Worm (Caenorhabditis elegans) whole organism, late embryonic: Measurements from ENCODE around the gene amt-3.

ENCODE experiments used
- C38D4.7 ChIP-seq: fragments of 200-800 bp; sonication (Bioruptor generic); optimal IDR thresholded peaks from 2 replicates; lab custom pipeline; 2018; ENCODE audit warnings: mild to moderate bottlenecking, missing genetic modification characterization, moderate library complexity, missing compliant biosample characterization
- F13H6.1 ChIP-seq: sonication (generic microtip); optimal IDR thresholded peaks from 2 replicates; lab custom pipeline; 2016; ENCODE audit warnings: missing genetic modification characterization, missing compliant biosample characterization
- K09A11.1 ChIP-seq: sonication (generic microtip); optimal IDR thresholded peaks from 2 replicates; lab custom pipeline; 2017; ENCODE audit warnings: antibody characterized with exemption, mild to moderate bottlenecking, missing genetic modification characterization, missing compliant biosample characterization; ENCODE audit not compliant: insufficient read depth
- Y22D7AL.16 ChIP-seq: sonication (generic microtip); optimal IDR thresholded peaks from 2 replicates; lab custom pipeline; 2016; ENCODE audit warnings: missing genetic modification characterization, missing compliant biosample characterization
- ceh-14 ChIP-seq: sonication (generic microtip); optimal IDR thresholded peaks from 2 replicates; lab custom pipeline; 2016; ENCODE audit warnings: missing genotype, missing genetic modification characterization, missing compliant biosample characterization
- ceh-19 ChIP-seq: fragments of 200-800 bp; sonication (Bioruptor generic); optimal IDR thresholded peaks from 2 replicates; lab custom pipeline; 2018; ENCODE audit warnings: mild to moderate bottlenecking, missing genetic modification characterization, missing compliant biosample characterization
- ceh-22 ChIP-seq: sonication (generic microtip); optimal IDR thresholded peaks from 2 replicates; lab custom pipeline; 2017; ENCODE audit warnings: missing biosample characterization, missing genetic modification characterization
- ceh-30 ChIP-seq: fragments of 150-350 bp; optimal IDR thresholded peaks from 2 replicates; lab custom pipeline; 2014; ENCODE audit warnings: missing biosample characterization, missing genetic modification characterization
- ceh-45 ChIP-seq: fragments of 200-800 bp; sonication (Bioruptor generic); IDR thresholded peaks from 2 replicates; pipeline ENCODE4 v1.3.6; 2022; ENCODE audit warnings: missing genetic modification reagents, missing genetic modification characterization, missing compliant biosample characterization
- ceh-48 ChIP-seq: sonication (generic microtip); optimal IDR thresholded peaks from 2 replicates; lab custom pipeline; 2016; ENCODE audit warnings: missing genetic modification characterization, inconsistent platforms, missing compliant biosample characterization
- ceh-6 ChIP-seq: fragments of 200-800 bp; sonication (Bioruptor generic); optimal IDR thresholded peaks from 2 replicates; lab custom pipeline; 2018; ENCODE audit warnings: mild to moderate bottlenecking, missing genetic modification characterization, missing compliant biosample characterization
- che-1 ChIP-seq: sonication (generic microtip); optimal IDR thresholded peaks from 2 replicates; lab custom pipeline; 2016; ENCODE audit warnings: mild to moderate bottlenecking, missing genetic modification characterization, missing compliant biosample characterization
- dmd-4 ChIP-seq: sonication (generic microtip); optimal IDR thresholded peaks from 2 replicates; lab custom pipeline; 2016; ENCODE audit warnings: borderline replicate concordance, missing genetic modification characterization, missing compliant biosample characterization
- dve-1 ChIP-seq: sonication (generic microtip); optimal IDR thresholded peaks from 2 replicates; lab custom pipeline; 2017; ENCODE audit warnings: antibody characterized with exemption, mild to moderate bottlenecking, missing genetic modification characterization, missing compliant biosample characterization
- elt-2 ChIP-seq: sonication (generic microtip); optimal IDR thresholded peaks from 2 replicates; lab custom pipeline; 2016; ENCODE audit warnings: missing genetic modification reagents, missing genetic modification characterization, missing compliant biosample characterization
- elt-4 ChIP-seq: sonication (generic microtip); optimal IDR thresholded peaks from 2 replicates; lab custom pipeline; 2016; ENCODE audit warnings: missing genetic modification characterization, missing compliant biosample characterization
- ets-4 ChIP-seq: sonication (generic microtip); optimal IDR thresholded peaks from 2 replicates; lab custom pipeline; 2016; ENCODE audit warnings: missing genetic modification characterization, missing compliant biosample characterization
- eyg-1 ChIP-seq: sonication (generic microtip); optimal IDR thresholded peaks from 2 replicates; lab custom pipeline; 2016; ENCODE audit warnings: missing genotype, missing genetic modification characterization, missing compliant biosample characterization
- fax-1 ChIP-seq: sonication (generic microtip); optimal IDR thresholded peaks from 2 replicates; lab custom pipeline; 2016; ENCODE audit warnings: missing genotype, missing genetic modification characterization, missing compliant biosample characterization
- fkh-10 ChIP-seq: fragments of 150-350 bp; optimal IDR thresholded peaks from 2 replicates; lab custom pipeline; 2014; ENCODE audit warnings: missing biosample characterization, missing genetic modification reagents, missing genetic modification characterization
- fkh-6 ChIP-seq: sonication (generic microtip); optimal IDR thresholded peaks from 2 replicates; lab custom pipeline; 2016; ENCODE audit warnings: missing genetic modification characterization, missing compliant biosample characterization
- hlh-15 ChIP-seq: sonication (generic microtip); optimal IDR thresholded peaks from 2 replicates; lab custom pipeline; 2016; ENCODE audit warnings: missing genetic modification characterization, missing compliant biosample characterization
- hlh-30 ChIP-seq: sonication (generic microtip); optimal IDR thresholded peaks from 2 replicates; lab custom pipeline; 2017; ENCODE audit warnings: antibody characterized with exemption, missing genetic modification characterization, missing compliant biosample characterization; ENCODE audit not compliant: insufficient read depth
- hlh-6 ChIP-seq: sonication (generic microtip); optimal IDR thresholded peaks from 2 replicates; lab custom pipeline; 2016; ENCODE audit warnings: missing genotype, missing genetic modification characterization, missing compliant biosample characterization
- lim-6 ChIP-seq: sonication (generic microtip); optimal IDR thresholded peaks from 2 replicates; lab custom pipeline; 2016; ENCODE audit warnings: missing genetic modification characterization, missing compliant biosample characterization
- madf-2 ChIP-seq: sonication (generic microtip); optimal IDR thresholded peaks from 2 replicates; lab custom pipeline; 2017; ENCODE audit warnings: missing genetic modification characterization, missing compliant biosample characterization
- mec-3 ChIP-seq: sonication (generic microtip); optimal IDR thresholded peaks from 2 replicates; lab custom pipeline; 2016; ENCODE audit warnings: borderline replicate concordance, missing genetic modification characterization, missing compliant biosample characterization
- nhr-11 ChIP-seq: fragments of 150-350 bp; optimal IDR thresholded peaks from 2 replicates; lab custom pipeline; 2014; ENCODE audit warnings: missing biosample characterization, missing genetic modification characterization
- nhr-232 ChIP-seq: sonication (generic microtip); optimal IDR thresholded peaks from 2 replicates; lab custom pipeline; 2016; ENCODE audit warnings: missing genetic modification characterization, missing compliant biosample characterization
- npax-4 ChIP-seq: sonication (generic microtip); optimal IDR thresholded peaks from 2 replicates; lab custom pipeline; 2016; ENCODE audit warnings: missing genetic modification characterization, missing compliant biosample characterization
- pag-3 ChIP-seq: sonication (generic microtip); optimal IDR thresholded peaks from 2 replicates; lab custom pipeline; 2016; ENCODE audit warnings: missing compliant biosample characterization, missing genetic modification characterization, borderline replicate concordance
- pat-9 ChIP-seq: fragments of 200-800 bp; sonication (Bioruptor generic); optimal IDR thresholded peaks from 2 replicates; lab custom pipeline; 2018; ENCODE audit warnings: mild to moderate bottlenecking, missing genetic modification characterization, moderate library complexity, missing compliant biosample characterization
- pax-1 ChIP-seq: fragments of 150-350 bp; optimal IDR thresholded peaks from 2 replicates; lab custom pipeline; 2014; ENCODE audit warnings: missing biosample characterization, missing genetic modification characterization
- pha-4 ChIP-seq: fragments of 150-350 bp; optimal IDR thresholded peaks from 2 replicates; lab custom pipeline; 2018; ENCODE audit warnings: missing biosample characterization, missing genetic modification reagents, missing genetic modification characterization
- pros-1 ChIP-seq: fragments of 150-350 bp; optimal IDR thresholded peaks from 2 replicates; lab custom pipeline; 2014; ENCODE audit warnings: missing biosample characterization, missing genetic modification reagents, missing genetic modification characterization
- ref-2 ChIP-seq: sonication (generic microtip); optimal IDR thresholded peaks from 2 replicates; lab custom pipeline; 2016; ENCODE audit warnings: missing genetic modification characterization, missing compliant biosample characterization
- rnt-1 ChIP-seq: sonication (generic microtip); optimal IDR thresholded peaks from 2 replicates; lab custom pipeline; 2016; ENCODE audit warnings: missing genetic modification characterization, missing compliant biosample characterization
- sdc-2 ChIP-seq: sonication (generic microtip); optimal IDR thresholded peaks from 2 replicates; lab custom pipeline; 2016; ENCODE audit warnings: missing genotype, missing genetic modification characterization, missing compliant biosample characterization
- sox-2 ChIP-seq: fragments of 200-800 bp; sonication (Bioruptor generic); IDR thresholded peaks from 2 replicates; pipeline ENCODE4 v1.3.6; 2022; ENCODE audit warnings: missing genetic modification reagents, missing genetic modification characterization, missing compliant biosample characterization
- syd-9 ChIP-seq: sonication (generic microtip); optimal IDR thresholded peaks from 2 replicates; lab custom pipeline; 2016; ENCODE audit warnings: mild to moderate bottlenecking, missing genetic modification characterization, moderate library complexity, missing compliant biosample characterization
- tbx-7 ChIP-seq: sonication (generic microtip); optimal IDR thresholded peaks from 2 replicates; lab custom pipeline; 2016; ENCODE audit warnings: missing genotype, missing genetic modification characterization, missing compliant biosample characterization
- ttx-3 ChIP-seq: sonication (generic microtip); optimal IDR thresholded peaks from 2 replicates; lab custom pipeline; 2016; ENCODE audit warnings: missing genetic modification reagents, missing genetic modification characterization, missing compliant biosample characterization
- unc-55 ChIP-seq: sonication (generic microtip); optimal IDR thresholded peaks from 2 replicates; lab custom pipeline; 2017; ENCODE audit warnings: missing biosample characterization, missing genetic modification reagents, missing genetic modification characterization

amt-3 gene

DNA sequence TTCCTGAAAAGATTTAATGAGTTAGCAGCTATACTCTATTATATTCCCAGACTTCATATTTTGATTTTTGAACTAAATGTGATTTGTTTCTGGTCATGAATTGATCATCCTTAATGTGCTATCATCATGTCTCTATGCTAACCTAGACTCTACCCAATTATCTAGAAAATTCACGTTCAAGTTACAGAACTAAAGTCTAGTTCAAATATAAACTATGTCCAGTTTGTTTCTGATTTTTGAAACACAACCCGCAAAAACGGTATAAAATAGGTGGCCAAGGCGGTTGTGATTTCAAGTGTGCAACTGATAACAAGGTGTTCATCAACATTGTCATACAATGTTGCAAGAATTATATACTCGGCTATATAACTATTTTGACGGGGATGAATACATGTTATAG lies 21.8 kb upstream of the amt-3 start, which contains the start of gene F49E12.10:
Gene F49E12.10 (plus strand): TSS at position 301 of the 400 bp plus-strand sequence.
- no peak for TF ChIP-seq hlh-30 (tag; lab: Kevin White, UChicago)
- TF ChIP-seq madf-2 (tag; lab: Kevin White, UChicago): no peak
- no peak for TF ChIP-seq ceh-6
- no peak for TF ChIP-seq fax-1 (tag; lab: Kevin White, UChicago)
- no peak for TF ChIP-seq fkh-10
- TF ChIP-seq ceh-22: no peak
- no peak for TF ChIP-seq sdc-2 (tag; lab: Kevin White, UChicago)
- TF ChIP-seq ttx-3 (tag; lab: Kevin White, UChicago): no peak
- TF ChIP-seq Y22D7AL.16: no peak

DNA sequence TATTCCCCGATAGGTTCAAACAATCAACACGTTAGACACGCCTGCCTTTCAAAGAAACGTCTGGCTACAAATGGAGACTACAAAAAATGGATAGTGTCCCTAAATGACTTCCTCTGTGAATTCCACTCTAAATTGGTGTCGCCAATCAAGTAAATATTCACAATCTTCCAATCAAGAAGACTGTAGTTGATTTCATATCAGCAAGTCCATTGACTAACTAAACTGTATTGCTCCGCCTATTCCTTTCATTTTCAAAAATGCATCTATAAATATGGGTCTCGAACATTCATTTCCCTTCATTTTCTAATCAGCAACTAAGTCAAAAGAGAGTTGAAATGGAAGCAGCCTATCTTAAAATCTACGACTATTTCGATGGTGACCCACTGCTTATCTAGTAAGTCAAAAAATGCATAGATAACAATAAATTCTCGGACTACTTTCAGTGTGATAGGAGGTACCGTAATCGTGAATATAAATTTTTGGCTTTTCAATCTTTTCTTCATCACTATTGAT lies 19.1 kb upstream of the amt-3 start, which contains the start of gene drd-1:
Gene drd-1 (plus strand): TSS at position 51 of the 513 bp plus-strand sequence.
- no peak for TF ChIP-seq ceh-19 (GFP tag; lab: Kevin White, UChicago)
- no peak for TF ChIP-seq hlh-15
- peak; percentile 68 for TF ChIP-seq elt-2
- no peak for TF ChIP-seq F13H6.1
- no peak for TF ChIP-seq pat-9 (tag; lab: Kevin White, UChicago)

DNA sequence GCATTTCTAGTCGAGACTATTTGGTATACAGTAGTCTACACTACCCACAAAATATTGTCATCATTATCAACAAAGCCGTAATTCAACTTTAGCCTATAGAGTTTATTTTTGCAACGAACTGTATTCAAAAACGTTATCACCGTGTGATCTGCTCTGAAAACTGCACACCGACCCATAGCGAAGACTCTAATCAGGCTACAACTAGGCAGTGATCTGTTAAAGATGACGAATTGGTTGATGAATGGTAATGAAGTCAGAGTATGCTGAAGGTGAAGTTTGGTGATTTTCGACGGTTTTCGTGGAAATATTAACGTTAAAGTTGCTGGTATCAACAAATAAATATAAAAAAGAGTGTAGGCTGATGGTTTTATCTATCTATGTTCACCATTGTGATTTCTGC lies 17.9 kb upstream of the amt-3 start:
- TF ChIP-seq lim-6 (tag; lab: Kevin White, UChicago) (no peak), pag-3 (tag; lab: Kevin White, UChicago) (no peak), pros-1 (tag; lab: Kevin White, UChicago) (no peak), npax-4 (no peak), ceh-14 (tag; lab: Kevin White, UChicago) (no peak), pha-4 (tag; lab: Kevin White, UChicago) (no peak), ceh-48 (tag; lab: Kevin White, UChicago) (no peak), dmd-4 (tag; lab: Kevin White, UChicago) (no peak), ets-4 (tag; lab: Kevin White, UChicago) (no peak)

DNA sequence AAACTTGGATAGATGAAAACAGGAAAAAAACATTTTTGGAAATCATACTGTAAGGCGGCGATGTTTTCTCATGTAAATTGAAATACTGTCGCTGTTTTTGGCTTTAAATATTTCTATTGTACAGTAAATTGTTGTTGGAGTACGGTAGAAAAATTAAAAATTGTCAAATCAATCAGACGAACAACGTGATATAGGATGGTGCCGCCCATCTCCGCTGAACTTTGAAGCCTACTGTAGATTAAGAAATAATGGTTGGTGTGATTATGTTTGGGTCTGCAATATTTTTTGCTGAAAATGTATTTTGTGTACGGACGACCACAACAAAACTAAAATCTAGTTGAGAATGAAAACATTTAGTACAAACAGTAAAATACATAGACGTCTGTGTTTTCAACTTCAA lies 16.6 kb upstream of the amt-3 start:
- TF ChIP-seq syd-9 (tag; lab: Kevin White, UChicago) (no peak), hlh-6 (tag; lab: Kevin White, UChicago) (no peak), fkh-6 (no peak), unc-55 (no peak), C38D4.7 (GFP tag; lab: Kevin White, UChicago) (no peak), hlh-30 (tag; lab: Kevin White, UChicago) (no peak), madf-2 (tag; lab: Kevin White, UChicago) (no peak), pag-3 (tag; lab: Kevin White, UChicago) (no peak), mec-3 (tag; lab: Kevin White, UChicago) (no peak), ets-4 (tag; lab: Kevin White, UChicago) (no peak), rnt-1 (no peak), che-1 (tag; lab: Kevin White, UChicago) (no peak), pax-1 (tag; lab: Kevin White, UChicago) (no peak), ceh-45 (GFP tag; lab: Robert Waterston, UW) (no peak)

DNA sequence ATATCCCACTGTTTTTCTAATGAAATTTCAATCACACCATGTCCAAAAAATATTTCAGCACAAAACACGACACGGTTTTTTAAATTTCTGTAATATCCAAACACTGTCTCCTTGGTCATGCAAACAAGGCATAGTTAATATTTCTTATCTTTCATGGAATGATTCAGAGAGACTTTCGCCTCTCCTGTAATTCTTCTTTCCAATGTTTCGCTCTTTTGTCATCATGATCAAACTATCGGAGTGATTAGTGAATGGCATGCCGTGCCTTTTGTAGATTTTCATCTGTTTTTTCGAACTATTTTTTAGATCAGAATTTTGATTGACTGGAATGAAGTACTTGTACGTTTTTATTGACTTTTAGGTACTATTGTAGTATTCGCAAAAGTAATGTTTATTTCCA lies 15.4 kb upstream of the amt-3 start:
- no peak for TF ChIP-seq pag-3 (tag; lab: Kevin White, UChicago)
- no peak for TF ChIP-seq ceh-14 (tag; lab: Kevin White, UChicago)
- no peak for TF ChIP-seq tbx-7 (tag; lab: Kevin White, UChicago)
- TF ChIP-seq C38D4.7 (GFP tag; lab: Kevin White, UChicago): no peak
- no peak for TF ChIP-seq eyg-1 (tag; lab: Kevin White, UChicago)
- TF ChIP-seq hlh-15: no peak
- TF ChIP-seq madf-2 (tag; lab: Kevin White, UChicago): no peak
- TF ChIP-seq nhr-11 (tag; lab: Kevin White, UChicago): no peak
- TF ChIP-seq syd-9 (tag; lab: Kevin White, UChicago): no peak
- no peak for TF ChIP-seq rnt-1
- TF ChIP-seq ceh-30 (tag; lab: Kevin White, UChicago): no peak
- no peak for TF ChIP-seq ref-2 (tag; lab: Kevin White, UChicago)
- TF ChIP-seq sox-2 (GFP tag; lab: Robert Waterston, UW): no peak
- TF ChIP-seq elt-4: no peak
- TF ChIP-seq K09A11.1: no peak
- no peak for TF ChIP-seq che-1 (tag; lab: Kevin White, UChicago)
- TF ChIP-seq dve-1: no peak
- no peak for TF ChIP-seq fkh-6
- no peak for TF ChIP-seq nhr-232
